Worm (Caenorhabditis elegans) whole organism, L3 larva: ENCODE results near the gene ekl-6.
"Not testable (repeated sequence)": the region's sequence is repeated elsewhere in the genome, so short reads cannot be mapped to it uniquely, and the experiment has no call there.

Source experiments
- ama-1 ChIP-seq: fragments of 150-350 bp; optimal IDR thresholded peaks from 2 replicates; lab custom pipeline; 2018
- pqm-1 ChIP-seq: fragments of 150-350 bp; optimal IDR thresholded peaks from 2 replicates; lab custom pipeline; 2017; ENCODE audit warnings: missing biosample characterization, missing genetic modification characterization, inconsistent platforms
- sea-2 ChIP-seq: fragments of 150-350 bp; sonication (generic microtip); optimal IDR thresholded peaks from 4 replicates; lab custom pipeline; 2014; ENCODE audit warnings: missing biosample characterization, missing genetic modification reagents, missing genetic modification characterization
- unc-39 ChIP-seq: sonication (generic microtip); optimal IDR thresholded peaks from 4 replicates; lab custom pipeline; 2017; ENCODE audit warnings: missing biosample characterization, missing genetic modification characterization

ce11 chrIII:10053312-10053711 lies 10.9 kb upstream of the ekl-6 start, which contains the start of gene T16G12.12:
- not testable (repeated sequence) for TF ChIP-seq ama-1 (lab: Kevin White, UChicago); pqm-1 (tag; lab: Kevin White, UChicago); sea-2 (GFP tag; lab: Kevin White, UChicago); unc-39
